Worm (Caenorhabditis elegans) whole organism, late embryonic: ENCODE measurements around the gene E02H1.5.
A peak's percentile ranks its signal among the peaks of the same experiment; 100 is the strongest.

Experiments
- C08G9.2 ChIP-seq: sonication (generic microtip); optimal IDR thresholded peaks from 2 replicates; lab custom pipeline; 2016; ENCODE audit warnings: mild to moderate bottlenecking, missing genetic modification characterization, moderate library complexity, missing compliant biosample characterization
- C38D4.7 ChIP-seq: fragments of 200-800 bp; sonication (Bioruptor generic); optimal IDR thresholded peaks from 2 replicates; lab custom pipeline; 2018; ENCODE audit warnings: mild to moderate bottlenecking, missing genetic modification characterization, moderate library complexity, missing compliant biosample characterization
- F13H6.1 ChIP-seq: sonication (generic microtip); optimal IDR thresholded peaks from 2 replicates; lab custom pipeline; 2016; ENCODE audit warnings: missing genetic modification characterization, missing compliant biosample characterization
- K02D7.2 ChIP-seq: sonication (generic microtip); optimal IDR thresholded peaks from 2 replicates; lab custom pipeline; 2017; ENCODE audit warnings: mild to moderate bottlenecking, missing genetic modification characterization, missing compliant biosample characterization
- K09A11.1 ChIP-seq: sonication (generic microtip); optimal IDR thresholded peaks from 2 replicates; lab custom pipeline; 2017; ENCODE audit warnings: antibody characterized with exemption, mild to moderate bottlenecking, missing genetic modification characterization, missing compliant biosample characterization; ENCODE audit not compliant: insufficient read depth
- T23F11.4 ChIP-seq: fragments of 200-800 bp; sonication (Bioruptor generic); optimal IDR thresholded peaks from 2 replicates; lab custom pipeline; 2018; ENCODE audit warnings: mild to moderate bottlenecking, missing genetic modification characterization, missing compliant biosample characterization
- Y22D7AL.16 ChIP-seq: sonication (generic microtip); optimal IDR thresholded peaks from 2 replicates; lab custom pipeline; 2016; ENCODE audit warnings: missing genetic modification characterization, missing compliant biosample characterization
- ama-1 ChIP-seq: fragments of 150-350 bp; optimal IDR thresholded peaks from 2 replicates; lab custom pipeline; 2014
- ceh-14 ChIP-seq: sonication (generic microtip); optimal IDR thresholded peaks from 2 replicates; lab custom pipeline; 2016; ENCODE audit warnings: missing genotype, missing genetic modification characterization, missing compliant biosample characterization
- ceh-18 ChIP-seq: sonication (generic microtip); optimal IDR thresholded peaks from 2 replicates; lab custom pipeline; 2016; ENCODE audit warnings: missing genetic modification characterization, missing compliant biosample characterization
- ceh-19 ChIP-seq: fragments of 200-800 bp; sonication (Bioruptor generic); optimal IDR thresholded peaks from 2 replicates; lab custom pipeline; 2018; ENCODE audit warnings: mild to moderate bottlenecking, missing genetic modification characterization, missing compliant biosample characterization
- ceh-2 ChIP-seq: sonication (generic microtip); optimal IDR thresholded peaks from 2 replicates; lab custom pipeline; 2016; ENCODE audit warnings: missing genotype, missing genetic modification characterization, missing compliant biosample characterization
- ceh-30 ChIP-seq: fragments of 150-350 bp; optimal IDR thresholded peaks from 2 replicates; lab custom pipeline; 2014; ENCODE audit warnings: missing biosample characterization, missing genetic modification characterization
- ceh-31 ChIP-seq: sonication (generic microtip); optimal IDR thresholded peaks from 2 replicates; lab custom pipeline; 2016; ENCODE audit warnings: missing genetic modification characterization, missing compliant biosample characterization
- ceh-34 ChIP-seq: sonication (generic microtip); optimal IDR thresholded peaks from 2 replicates; lab custom pipeline; 2016; ENCODE audit warnings: mild to moderate bottlenecking, missing genetic modification characterization, missing compliant biosample characterization
- ceh-48 ChIP-seq: sonication (generic microtip); optimal IDR thresholded peaks from 2 replicates; lab custom pipeline; 2016; ENCODE audit warnings: missing genetic modification characterization, inconsistent platforms, missing compliant biosample characterization
- dmd-4 ChIP-seq: sonication (generic microtip); optimal IDR thresholded peaks from 2 replicates; lab custom pipeline; 2016; ENCODE audit warnings: borderline replicate concordance, missing genetic modification characterization, missing compliant biosample characterization
- dve-1 ChIP-seq: sonication (generic microtip); optimal IDR thresholded peaks from 2 replicates; lab custom pipeline; 2017; ENCODE audit warnings: antibody characterized with exemption, mild to moderate bottlenecking, missing genetic modification characterization, missing compliant biosample characterization
- elt-2 ChIP-seq: sonication (generic microtip); optimal IDR thresholded peaks from 2 replicates; lab custom pipeline; 2016; ENCODE audit warnings: missing genetic modification reagents, missing genetic modification characterization, missing compliant biosample characterization
- elt-4 ChIP-seq: sonication (generic microtip); optimal IDR thresholded peaks from 2 replicates; lab custom pipeline; 2016; ENCODE audit warnings: missing genetic modification characterization, missing compliant biosample characterization
- eyg-1 ChIP-seq: sonication (generic microtip); optimal IDR thresholded peaks from 2 replicates; lab custom pipeline; 2016; ENCODE audit warnings: missing genotype, missing genetic modification characterization, missing compliant biosample characterization
- fax-1 ChIP-seq: sonication (generic microtip); optimal IDR thresholded peaks from 2 replicates; lab custom pipeline; 2016; ENCODE audit warnings: missing genotype, missing genetic modification characterization, missing compliant biosample characterization
- fkh-6 ChIP-seq: sonication (generic microtip); optimal IDR thresholded peaks from 2 replicates; lab custom pipeline; 2016; ENCODE audit warnings: missing genetic modification characterization, missing compliant biosample characterization
- gmeb-2 ChIP-seq: sonication (generic microtip); optimal IDR thresholded peaks from 2 replicates; lab custom pipeline; 2016; ENCODE audit warnings: missing genetic modification characterization, inconsistent platforms, missing compliant biosample characterization
- hlh-13 ChIP-seq: fragments of 200-800 bp; sonication (Bioruptor generic); optimal IDR thresholded peaks from 2 replicates; lab custom pipeline; 2018; ENCODE audit warnings: mild to moderate bottlenecking, missing genetic modification characterization, missing compliant biosample characterization
- hlh-15 ChIP-seq: sonication (generic microtip); optimal IDR thresholded peaks from 2 replicates; lab custom pipeline; 2016; ENCODE audit warnings: missing genetic modification characterization, missing compliant biosample characterization
- hlh-30 ChIP-seq: sonication (generic microtip); optimal IDR thresholded peaks from 2 replicates; lab custom pipeline; 2017; ENCODE audit warnings: antibody characterized with exemption, missing genetic modification characterization, missing compliant biosample characterization; ENCODE audit not compliant: insufficient read depth
- hlh-6 ChIP-seq: sonication (generic microtip); optimal IDR thresholded peaks from 2 replicates; lab custom pipeline; 2016; ENCODE audit warnings: missing genotype, missing genetic modification characterization, missing compliant biosample characterization
- lim-6 ChIP-seq: sonication (generic microtip); optimal IDR thresholded peaks from 2 replicates; lab custom pipeline; 2016; ENCODE audit warnings: missing genetic modification characterization, missing compliant biosample characterization
- lin-11 ChIP-seq: fragments of 200-800 bp; sonication (Bioruptor generic); optimal IDR thresholded peaks from 2 replicates; lab custom pipeline; 2018; ENCODE audit warnings: mild to moderate bottlenecking, missing genetic modification characterization, missing compliant biosample characterization
- mec-3 ChIP-seq: sonication (generic microtip); optimal IDR thresholded peaks from 2 replicates; lab custom pipeline; 2016; ENCODE audit warnings: borderline replicate concordance, missing genetic modification characterization, missing compliant biosample characterization
- nfya-1 ChIP-seq: sonication (generic microtip); optimal IDR thresholded peaks from 2 replicates; lab custom pipeline; 2017; ENCODE audit warnings: missing genetic modification characterization, mild to moderate bottlenecking, missing compliant biosample characterization, antibody characterized with exemption, moderate library complexity
- npax-4 ChIP-seq: sonication (generic microtip); optimal IDR thresholded peaks from 2 replicates; lab custom pipeline; 2016; ENCODE audit warnings: missing genetic modification characterization, missing compliant biosample characterization
- odd-2 ChIP-seq: sonication (generic microtip); optimal IDR thresholded peaks from 2 replicates; lab custom pipeline; 2017; ENCODE audit warnings: antibody characterized with exemption, mild to moderate bottlenecking, missing genetic modification characterization, missing compliant biosample characterization
- pag-3 ChIP-seq: sonication (generic microtip); optimal IDR thresholded peaks from 2 replicates; lab custom pipeline; 2016; ENCODE audit warnings: missing compliant biosample characterization, missing genetic modification characterization, borderline replicate concordance
- pat-9 ChIP-seq: fragments of 200-800 bp; sonication (Bioruptor generic); optimal IDR thresholded peaks from 2 replicates; lab custom pipeline; 2018; ENCODE audit warnings: mild to moderate bottlenecking, missing genetic modification characterization, moderate library complexity, missing compliant biosample characterization
- pax-1 ChIP-seq: fragments of 150-350 bp; optimal IDR thresholded peaks from 2 replicates; lab custom pipeline; 2014; ENCODE audit warnings: missing biosample characterization, missing genetic modification characterization
- pha-2 ChIP-seq: sonication (generic microtip); optimal IDR thresholded peaks from 2 replicates; lab custom pipeline; 2017; ENCODE audit warnings: mild to moderate bottlenecking, missing genetic modification characterization, missing compliant biosample characterization
- pha-4 ChIP-seq: fragments of 150-350 bp; optimal IDR thresholded peaks from 2 replicates; lab custom pipeline; 2018; ENCODE audit warnings: missing biosample characterization, missing genetic modification reagents, missing genetic modification characterization
- pqm-1 ChIP-seq: sonication (generic microtip); optimal IDR thresholded peaks from 2 replicates; lab custom pipeline; 2016; ENCODE audit warnings: missing genetic modification characterization, missing compliant biosample characterization
- ref-2 ChIP-seq: sonication (generic microtip); optimal IDR thresholded peaks from 2 replicates; lab custom pipeline; 2016; ENCODE audit warnings: missing genetic modification characterization, missing compliant biosample characterization
- rnt-1 ChIP-seq: sonication (generic microtip); optimal IDR thresholded peaks from 2 replicates; lab custom pipeline; 2016; ENCODE audit warnings: missing genetic modification characterization, missing compliant biosample characterization
- sdc-2 ChIP-seq: sonication (generic microtip); optimal IDR thresholded peaks from 2 replicates; lab custom pipeline; 2016; ENCODE audit warnings: missing genotype, missing genetic modification characterization, missing compliant biosample characterization
- sox-2 ChIP-seq: fragments of 200-800 bp; sonication (Bioruptor generic); IDR thresholded peaks from 2 replicates; pipeline ENCODE4 v1.3.6; 2022; ENCODE audit warnings: missing genetic modification reagents, missing genetic modification characterization, missing compliant biosample characterization
- sox-4 ChIP-seq: sonication (generic microtip); optimal IDR thresholded peaks from 2 replicates; lab custom pipeline; 2017; ENCODE audit warnings: mild to moderate bottlenecking, missing genetic modification characterization, inconsistent platforms, missing compliant biosample characterization
- syd-9 ChIP-seq: sonication (generic microtip); optimal IDR thresholded peaks from 2 replicates; lab custom pipeline; 2016; ENCODE audit warnings: mild to moderate bottlenecking, missing genetic modification characterization, moderate library complexity, missing compliant biosample characterization
- tbx-2 ChIP-seq: sonication (generic microtip); optimal IDR thresholded peaks from 2 replicates; lab custom pipeline; 2016; ENCODE audit warnings: missing genetic modification characterization, missing compliant biosample characterization
- ttx-3 ChIP-seq: sonication (generic microtip); optimal IDR thresholded peaks from 2 replicates; lab custom pipeline; 2016; ENCODE audit warnings: missing genetic modification reagents, missing genetic modification characterization, missing compliant biosample characterization
- unc-3 ChIP-seq, 2 experiments: fragments of 200-800 bp in 1 of 2; sonication (Bioruptor generic) in 1 of 2; sonication (generic microtip) in 1 of 2; conservative IDR thresholded peaks in 1 of 2; optimal IDR thresholded peaks in 1 of 2; 2 replicates each; pipeline versions ENCODE4 v1.3.6 to Lab custom; 2016 to 2022; ENCODE audit warnings: missing compliant biosample characterization in 2 of 2, missing genetic modification characterization in 2 of 2, missing genetic modification reagents in 1 of 2
- unc-42 ChIP-seq: sonication (generic microtip); optimal IDR thresholded peaks from 2 replicates; lab custom pipeline; 2016; ENCODE audit warnings: missing genotype, missing genetic modification characterization, missing compliant biosample characterization
- unc-55 ChIP-seq: sonication (generic microtip); optimal IDR thresholded peaks from 2 replicates; lab custom pipeline; 2017; ENCODE audit warnings: missing biosample characterization, missing genetic modification reagents, missing genetic modification characterization
- unc-86 ChIP-seq: sonication (generic microtip); optimal IDR thresholded peaks from 2 replicates; lab custom pipeline; 2016; ENCODE audit warnings: missing genetic modification characterization, missing compliant biosample characterization
- ztf-16 ChIP-seq: sonication (generic microtip); optimal IDR thresholded peaks from 2 replicates; lab custom pipeline; 2017; ENCODE audit warnings: missing genetic modification characterization, missing compliant biosample characterization

E02H1.5 gene

DNA sequence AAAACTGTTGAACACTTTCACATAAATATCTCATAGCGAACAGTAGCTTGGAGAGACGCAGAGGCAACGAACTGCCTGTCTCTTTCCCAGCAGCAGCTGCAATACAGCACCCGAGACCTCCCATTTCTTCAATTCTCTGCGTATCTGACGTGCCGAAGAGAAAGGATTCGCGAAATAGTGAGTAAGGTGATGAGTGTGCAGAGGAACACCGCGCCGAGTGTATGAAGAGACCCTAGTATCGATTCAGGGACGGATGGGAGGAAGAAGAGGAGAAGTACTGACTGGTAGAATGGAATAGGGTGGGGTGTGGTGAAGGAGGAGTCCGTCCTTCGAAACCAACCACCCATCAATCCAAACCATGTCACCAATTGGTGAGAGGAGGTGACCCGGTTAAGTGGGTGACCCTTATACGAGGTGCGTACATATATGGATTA is 51.1 kb downstream of the E02H1.5 start:
- TF ChIP-seq pha-4, result no peak
- TF ChIP-seq ceh-2, result peak; percentile 45
- no peak for TF ChIP-seq mec-3 (tag; lab: Kevin White, UChicago)
- TF ChIP-seq T23F11.4 (GFP tag; lab: Kevin White, UChicago), result no peak
- no peak for TF ChIP-seq fkh-6 (tag; lab: Kevin White, UChicago)
- peak; percentile 3 for TF ChIP-seq pha-2
- TF ChIP-seq tbx-2, result peak; percentile 66
- TF ChIP-seq ceh-31, result peak; percentile 87
- TF ChIP-seq C38D4.7 (GFP tag; lab: Kevin White, UChicago), result no peak
- TF ChIP-seq unc-42 (tag; lab: Kevin White, UChicago), result peak; percentile 19
- peak; percentile 46 for TF ChIP-seq syd-9 (tag; lab: Kevin White, UChicago)
- TF ChIP-seq lin-11 (tag; lab: Kevin White, UChicago), result no peak
- no peak for TF ChIP-seq ttx-3 (tag; lab: Kevin White, UChicago)
- no peak for TF ChIP-seq eyg-1 (tag; lab: Kevin White, UChicago)
- no peak for TF ChIP-seq ama-1
- peak; percentile 58 for TF ChIP-seq dmd-4 (tag; lab: Kevin White, UChicago)
- no peak for TF ChIP-seq K02D7.2 (tag; lab: Kevin White, UChicago)
- peak; percentile 56 for TF ChIP-seq ceh-18 (tag; lab: Kevin White, UChicago)
- no peak for TF ChIP-seq npax-4 (tag; lab: Kevin White, UChicago)
- TF ChIP-seq pat-9 (tag; lab: Kevin White, UChicago), result no peak
- peak; percentile 40 for TF ChIP-seq hlh-6 (tag; lab: Kevin White, UChicago)
- TF ChIP-seq ref-2 (tag; lab: Kevin White, UChicago), result peak; percentile 72
- TF ChIP-seq gmeb-2 (tag; lab: Kevin White, UChicago), result no peak
- no peak for TF ChIP-seq elt-2
- TF ChIP-seq hlh-13 (GFP tag; lab: Kevin White, UChicago), result no peak
- no peak for TF ChIP-seq elt-4 (tag; lab: Kevin White, UChicago)
- peak; percentile 77 for TF ChIP-seq unc-55 (GFP tag; lab: Kevin White, UChicago)
- peak; percentile 31 for TF ChIP-seq K09A11.1 (tag; lab: Kevin White, UChicago)
- TF ChIP-seq lim-6 (tag; lab: Kevin White, UChicago), result no peak
- no peak for TF ChIP-seq Y22D7AL.16 (tag; lab: Kevin White, UChicago)
- no peak for TF ChIP-seq ztf-16 (tag; lab: Kevin White, UChicago)
- TF ChIP-seq sox-2 (GFP tag; lab: Robert Waterston, UW), result no peak
- peak; percentile 32 for TF ChIP-seq dve-1
- TF ChIP-seq pax-1 (tag; lab: Kevin White, UChicago), result no peak
- peak; percentile 47 for TF ChIP-seq ceh-14
- no peak for TF ChIP-seq pqm-1 (tag; lab: Kevin White, UChicago)
- TF ChIP-seq ceh-48, result peak; percentile 80
- peak; percentile 85 for TF ChIP-seq hlh-30 (tag; lab: Kevin White, UChicago)
- peak; percentile 89 for TF ChIP-seq nfya-1 (tag; lab: Kevin White, UChicago)
- no peak for TF ChIP-seq hlh-15 (tag; lab: Kevin White, UChicago)
- TF ChIP-seq ceh-34 (tag; lab: Kevin White, UChicago), result peak; percentile 76
- peak; percentile 59 for TF ChIP-seq rnt-1 (tag; lab: Kevin White, UChicago)
- TF ChIP-seq fax-1 (tag; lab: Kevin White, UChicago), result no peak
- no peak for TF ChIP-seq odd-2
- TF ChIP-seq sox-4 (tag; lab: Kevin White, UChicago), result no peak
- TF ChIP-seq C08G9.2, result peak; percentile 47
- TF ChIP-seq pag-3, result no peak
- peak; percentile 13 for TF ChIP-seq sdc-2 (tag; lab: Kevin White, UChicago)
- TF ChIP-seq unc-3 (GFP tag; conservative IDR thresholded peaks at IDR 0.05; lab: Robert Waterston, UW), result no peak
- TF ChIP-seq unc-3 (tag; optimal IDR thresholded peaks at IDR 0.05; lab: Kevin White, UChicago), result no peak
- TF ChIP-seq unc-86, result no peak
- no peak for TF ChIP-seq F13H6.1 (tag; lab: Kevin White, UChicago)
- TF ChIP-seq ceh-19 (GFP tag; lab: Kevin White, UChicago), result no peak
- peak; percentile 58 for TF ChIP-seq ceh-30 (tag; lab: Kevin White, UChicago)
